Fruit fly (Drosophila melanogaster) whole organism: Measurements from ENCODE around the gene CG46508.
"Not testable (repeated sequence)": the region's sequence is repeated elsewhere in the genome, so short reads cannot be mapped to it uniquely, and the experiment has no call there.

ENCODE experiments used
- CG8478 ChIP-seq: fragments of >200 bp; optimal IDR thresholded peaks from 2 replicates; lab custom pipeline; 2018; ENCODE audit warnings: inconsistent platforms
- EcR ChIP-seq, 2 experiments: fragments of >200 bp; optimal IDR thresholded peaks; 2 replicates each; lab custom pipeline; 2017; ENCODE audit warnings: missing biosample characterization in 2 of 2, missing genetic modification characterization in 2 of 2, missing genetic modification reagents in 2 of 2
- pan ChIP-seq: fragments of >200 bp; optimal IDR thresholded peaks from 2 replicates; lab custom pipeline; 2017
- psq ChIP-seq: fragments of >200 bp; optimal IDR thresholded peaks from 2 replicates; lab custom pipeline; 2017
- usp ChIP-seq: fragments of >200 bp; optimal IDR thresholded peaks from 2 replicates; lab custom pipeline; 2017; ENCODE audit warnings: missing biosample characterization, missing genetic modification characterization, mixed read lengths

CG46508 gene

DNA sequence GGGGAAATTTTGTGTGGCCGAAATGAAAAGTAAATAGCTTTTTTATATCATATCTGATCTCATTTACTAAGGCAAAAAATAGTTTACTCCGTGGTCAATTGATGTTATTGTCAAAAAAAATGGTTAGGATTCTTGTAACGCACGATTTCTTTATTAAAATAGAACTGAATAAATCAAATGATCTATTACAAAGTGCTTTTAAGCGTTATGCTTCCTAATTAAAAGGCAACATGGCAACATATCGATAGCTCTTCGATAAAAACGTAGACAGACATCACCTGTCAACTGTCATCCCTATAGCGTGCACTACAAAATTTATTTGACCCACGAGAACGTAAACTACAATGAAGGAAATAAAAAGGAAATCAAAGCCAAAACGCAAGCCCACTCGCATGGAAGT, 44.6 kb downstream of the CG46508 start, which contains the start of gene CG46516:
Gene CG46516, plus strand, starts transcription at position 301 of the 400 bp plus-strand sequence.
- TF ChIP-seq pan, psq, CG8478 (lab: Kevin White, UChicago): not testable (repeated sequence)

dm6 chrX:22217079-22217478, 49.6 kb downstream of the CG46508 start, which contains the start of gene CG46517:
CG46517 (plus strand) TSS chrX:22217379.
- TF ChIP-seq CG8478 (lab: Kevin White, UChicago); EcR (GFP tag; optimal IDR thresholded peaks at IDR 0.05; lab: Kevin White, UChicago); usp (GFP tag; lab: Kevin White, UChicago): not testable (repeated sequence)
